Worm (Caenorhabditis elegans) whole organism, L2 larva: ENCODE data around the gene memb-1.
A peak's percentile ranks its signal among the peaks of the same experiment; 100 is the strongest.

Experiments
- C34F6.9 ChIP-seq: fragments of 150-350 bp; optimal IDR thresholded peaks from 2 replicates; lab custom pipeline; 2014; ENCODE audit warnings: missing biosample characterization, missing genetic modification characterization
- F13H6.1 ChIP-seq: sonication (generic microtip); optimal IDR thresholded peaks from 2 replicates; lab custom pipeline; 2016; ENCODE audit warnings: missing genetic modification characterization, missing compliant biosample characterization
- R02D3.7 ChIP-seq: fragments of 150-350 bp; optimal IDR thresholded peaks from 2 replicates; lab custom pipeline; 2014; ENCODE audit warnings: missing biosample characterization, missing genetic modification characterization
- Y55F3AM.14 ChIP-seq: fragments of 200-800 bp; sonication (Bioruptor generic); optimal IDR thresholded peaks from 2 replicates; lab custom pipeline; 2018; ENCODE audit warnings: mild to moderate bottlenecking, missing genetic modification characterization, missing compliant biosample characterization
- ZK546.5 ChIP-seq: sonication (generic microtip); optimal IDR thresholded peaks from 2 replicates; lab custom pipeline; 2017; ENCODE audit warnings: missing biosample characterization, missing genetic modification characterization
- aly-2 ChIP-seq: fragments of 150-350 bp; optimal IDR thresholded peaks from 2 replicates; lab custom pipeline; 2014; ENCODE audit warnings: missing biosample characterization, missing genetic modification characterization
- ceh-16 ChIP-seq: fragments of 150-350 bp; optimal IDR thresholded peaks from 2 replicates; lab custom pipeline; 2014; ENCODE audit warnings: missing biosample characterization, missing genetic modification characterization
- ceh-82 ChIP-seq: fragments of 150-350 bp; optimal IDR thresholded peaks from 2 replicates; lab custom pipeline; 2014; ENCODE audit warnings: missing biosample characterization, missing genetic modification characterization
- crh-2 ChIP-seq: sonication (generic microtip); optimal IDR thresholded peaks from 2 replicates; lab custom pipeline; 2017; ENCODE audit warnings: missing biosample characterization, missing genetic modification characterization
- dmd-4 ChIP-seq: sonication (generic microtip); optimal IDR thresholded peaks from 2 replicates; lab custom pipeline; 2017; ENCODE audit warnings: missing biosample characterization, missing genetic modification characterization
- egl-27 ChIP-seq: sonication (generic microtip); optimal IDR thresholded peaks from 3 replicates; lab custom pipeline; 2017; ENCODE audit warnings: missing biosample characterization, missing genetic modification reagents, missing genetic modification characterization
- elt-1 ChIP-seq: fragments of 150-350 bp; optimal IDR thresholded peaks from 2 replicates; lab custom pipeline; 2014; ENCODE audit warnings: missing biosample characterization, missing genetic modification characterization
- fos-1 ChIP-seq: fragments of 150-350 bp; optimal IDR thresholded peaks from 2 replicates; lab custom pipeline; 2014; ENCODE audit warnings: missing biosample characterization, missing genetic modification characterization
- gmeb-1 ChIP-seq: fragments of 150-350 bp; optimal IDR thresholded peaks from 2 replicates; lab custom pipeline; 2014; ENCODE audit warnings: missing biosample characterization, missing genetic modification characterization
- lin-13 ChIP-seq: fragments of 150-350 bp; optimal IDR thresholded peaks from 2 replicates; lab custom pipeline; 2014; ENCODE audit warnings: missing biosample characterization, missing genetic modification reagents, missing genetic modification characterization
- lin-39 ChIP-seq: fragments of 150-350 bp; optimal IDR thresholded peaks from 2 replicates; lab custom pipeline; 2014; ENCODE audit warnings: missing biosample characterization, missing genetic modification reagents, missing genetic modification characterization
- lsy-2 ChIP-seq, 2 experiments: fragments of 150-350 bp in 1 of 2; sonication (generic microtip) in 1 of 2; optimal IDR thresholded peaks; 2 replicates each; lab custom pipeline; 2014 to 2017; ENCODE audit warnings: missing biosample characterization in 2 of 2, missing genetic modification characterization in 2 of 2
- mab-5 ChIP-seq: fragments of 150-350 bp; optimal IDR thresholded peaks from 2 replicates; lab custom pipeline; 2014; ENCODE audit warnings: missing biosample characterization, missing genetic modification characterization
- mdl-1 ChIP-seq, 2 experiments: fragments of 150-350 bp in 1 of 2; sonication (generic microtip) in 1 of 2; optimal IDR thresholded peaks; 2 replicates each; lab custom pipeline; 2017; ENCODE audit warnings: missing biosample characterization in 2 of 2, missing genetic modification characterization in 2 of 2
- nhr-10 ChIP-seq: sonication (generic microtip); optimal IDR thresholded peaks from 2 replicates; lab custom pipeline; 2017; ENCODE audit warnings: missing biosample characterization, missing genetic modification characterization
- nhr-11 ChIP-seq: fragments of 150-350 bp; optimal IDR thresholded peaks from 2 replicates; lab custom pipeline; 2014; ENCODE audit warnings: missing biosample characterization, missing genetic modification characterization
- nhr-12 ChIP-seq: fragments of 150-350 bp; optimal IDR thresholded peaks from 2 replicates; lab custom pipeline; 2014; ENCODE audit warnings: missing biosample characterization, missing genetic modification characterization
- nhr-129 ChIP-seq: fragments of 150-350 bp; optimal IDR thresholded peaks from 2 replicates; lab custom pipeline; 2014; ENCODE audit warnings: missing biosample characterization, missing genetic modification characterization
- nhr-21 ChIP-seq: fragments of 150-350 bp; optimal IDR thresholded peaks from 2 replicates; lab custom pipeline; 2014; ENCODE audit warnings: missing biosample characterization, missing genetic modification characterization
- nhr-23 ChIP-seq: fragments of 150-350 bp; optimal IDR thresholded peaks from 2 replicates; lab custom pipeline; 2014; ENCODE audit warnings: missing biosample characterization, missing genetic modification reagents, missing genetic modification characterization
- nhr-237 ChIP-seq: fragments of 150-350 bp; optimal IDR thresholded peaks from 2 replicates; lab custom pipeline; 2014; ENCODE audit warnings: missing biosample characterization, missing genetic modification characterization
- nhr-25 ChIP-seq: fragments of 150-350 bp; sonication (generic microtip); optimal IDR thresholded peaks from 3 replicates; lab custom pipeline; 2014; ENCODE audit warnings: missing biosample characterization, missing genetic modification characterization
- nhr-6 ChIP-seq: fragments of 150-350 bp; optimal IDR thresholded peaks from 2 replicates; lab custom pipeline; 2014; ENCODE audit warnings: missing biosample characterization, missing genetic modification characterization
- nhr-77 ChIP-seq: fragments of 150-350 bp; optimal IDR thresholded peaks from 2 replicates; lab custom pipeline; 2014; ENCODE audit warnings: missing biosample characterization, missing genetic modification characterization
- peb-1 ChIP-seq: fragments of 150-350 bp; optimal IDR thresholded peaks from 2 replicates; lab custom pipeline; 2014; ENCODE audit warnings: missing biosample characterization, missing genetic modification characterization
- sem-4 ChIP-seq: fragments of 150-350 bp; optimal IDR thresholded peaks from 2 replicates; lab custom pipeline; 2014; ENCODE audit warnings: missing biosample characterization, missing genetic modification reagents, missing genetic modification characterization
- skn-1 ChIP-seq: sonication (generic microtip); optimal IDR thresholded peaks from 2 replicates; lab custom pipeline; 2017; ENCODE audit warnings: missing biosample characterization, missing genetic modification characterization
- sma-3 ChIP-seq: sonication (generic microtip); optimal IDR thresholded peaks from 2 replicates; lab custom pipeline; 2016; ENCODE audit warnings: missing genetic modification reagents, missing genetic modification characterization, missing compliant biosample characterization
- sma-9 ChIP-seq, 2 experiments: fragments of 150-350 bp in 1 of 2; sonication (generic microtip) in 1 of 2; optimal IDR thresholded peaks; 2 replicates each; lab custom pipeline; 2014 to 2016; ENCODE audit warnings: missing genetic modification characterization in 2 of 2, mild to moderate bottlenecking in 1 of 2, missing biosample characterization in 1 of 2, missing compliant biosample characterization in 1 of 2, missing genetic modification reagents in 1 of 2, moderate library complexity in 1 of 2
- unc-62 ChIP-seq: fragments of 150-350 bp; optimal IDR thresholded peaks from 2 replicates; lab custom pipeline; 2014; ENCODE audit warnings: missing biosample characterization, missing genetic modification reagents, missing genetic modification characterization
- ztf-1 ChIP-seq: fragments of 200-800 bp; sonication (Bioruptor generic); conservative IDR thresholded peaks from 2 replicates; pipeline ENCODE4 v1.3.6; 2022; ENCODE audit warnings: missing genetic modification characterization, missing compliant biosample characterization
- ztf-11 ChIP-seq: sonication (generic microtip); optimal IDR thresholded peaks from 2 replicates; lab custom pipeline; 2017; ENCODE audit warnings: missing biosample characterization, missing genetic modification characterization
- ztf-4 ChIP-seq: fragments of 150-350 bp; optimal IDR thresholded peaks from 2 replicates; lab custom pipeline; 2014; ENCODE audit warnings: missing biosample characterization, missing genetic modification characterization

memb-1 gene

DNA sequence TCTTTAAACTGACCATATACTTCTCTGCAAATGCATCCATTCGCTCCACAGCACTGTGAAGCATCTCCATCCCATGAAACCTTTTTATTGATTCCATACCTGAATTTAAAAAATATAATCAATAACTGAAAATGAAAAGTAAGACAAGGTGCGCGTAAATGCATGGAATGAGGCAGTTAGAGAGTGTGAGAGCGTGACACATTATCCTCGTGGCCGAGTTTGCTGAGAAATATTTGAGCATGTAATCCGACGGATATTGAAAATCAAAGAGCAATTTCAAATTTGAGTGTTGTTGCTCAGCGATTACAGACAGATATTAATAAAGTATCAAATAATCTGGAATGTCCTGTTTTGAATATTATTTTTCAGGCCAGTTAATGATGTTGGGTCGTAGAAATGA, 8.0 kb upstream of the memb-1 start, which contains the start of gene ZK899.7:
Gene ZK899.7, minus strand, starts transcription at position 101 of the 400 bp plus-strand sequence.
- TF ChIP-seq ztf-1 (GFP tag; lab: Robert Waterston, UW): no peak
- TF ChIP-seq F13H6.1 (tag; lab: Kevin White, UChicago): no peak
- TF ChIP-seq Y55F3AM.14 (GFP tag; lab: Kevin White, UChicago): no peak
- no peak for TF ChIP-seq ztf-4 (tag; lab: Kevin White, UChicago)
- no peak for TF ChIP-seq lsy-2 (tag; optimal IDR thresholded peaks at IDR 0.05; lab: Kevin White, UChicago)
- TF ChIP-seq nhr-6 (tag; lab: Kevin White, UChicago): no peak
- no peak for TF ChIP-seq nhr-10 (tag; lab: Kevin White, UChicago)
- no peak for TF ChIP-seq gmeb-1 (tag; lab: Kevin White, UChicago)
- no peak for TF ChIP-seq lin-39 (tag; lab: Kevin White, UChicago)
- no peak for TF ChIP-seq skn-1 (tag; lab: Kevin White, UChicago)
- no peak for TF ChIP-seq nhr-237 (tag; lab: Kevin White, UChicago)
- TF ChIP-seq sem-4 (tag; lab: Kevin White, UChicago): no peak
- TF ChIP-seq nhr-11 (tag; lab: Kevin White, UChicago): no peak
- TF ChIP-seq unc-62 (GFP tag; lab: Kevin White, UChicago): no peak
- no peak for TF ChIP-seq nhr-23
- no peak for TF ChIP-seq peb-1 (tag; lab: Kevin White, UChicago)

DNA sequence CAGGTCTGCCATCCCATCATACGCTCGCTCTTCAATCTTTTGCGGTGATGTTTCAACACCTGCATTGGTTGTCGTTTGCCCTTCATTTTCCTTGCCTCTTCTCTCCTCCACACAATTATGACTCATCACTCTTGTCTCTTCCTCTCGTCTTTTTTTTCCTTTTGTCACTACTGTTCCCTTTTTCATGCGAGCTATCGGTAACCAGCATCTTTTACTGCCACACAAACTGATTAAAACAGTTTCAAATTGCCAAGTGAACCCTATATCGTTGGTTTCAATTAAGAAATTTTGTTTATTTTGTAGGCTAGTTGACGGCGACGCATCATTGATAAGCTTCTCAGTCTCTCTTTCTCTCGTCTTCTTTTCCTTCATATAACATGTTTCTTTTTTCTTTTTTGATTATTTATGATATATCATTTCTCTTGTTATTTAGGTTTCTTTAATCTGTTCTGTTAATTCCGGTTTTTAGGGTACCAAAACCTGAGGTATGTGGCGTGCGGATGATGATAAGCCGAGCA, 4.9 kb upstream of the memb-1 start, which contains the start of gene ZK899.1:
Gene ZK899.1, plus strand, starts transcription at position 468 of the 518 bp plus-strand sequence.
- TF ChIP-seq dmd-4 (tag; lab: Kevin White, UChicago): no peak
- peak; percentile 6 for TF ChIP-seq nhr-25 (tag; lab: Kevin White, UChicago)
- peak; percentile 96 for TF ChIP-seq fos-1 (tag; lab: Kevin White, UChicago)

DNA sequence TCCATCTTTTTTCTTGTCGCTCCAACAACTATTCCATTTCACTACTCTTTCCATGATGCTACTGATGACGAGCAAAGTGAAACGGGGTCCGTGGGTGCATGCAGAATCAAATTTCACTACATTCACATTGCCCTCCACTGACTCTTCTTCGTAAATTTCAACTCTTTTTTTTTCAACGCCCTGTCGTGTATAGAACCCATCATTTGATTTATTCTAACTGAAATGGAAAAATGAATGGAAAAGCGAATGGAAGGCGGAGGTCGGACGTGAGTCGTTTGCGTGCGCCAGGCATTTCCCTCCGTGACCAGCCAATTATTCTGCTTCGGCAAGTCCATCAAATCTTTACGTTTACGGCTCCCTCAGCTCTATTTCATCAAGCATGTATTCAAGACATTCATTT, 2.5 kb upstream of the memb-1 start:
- no peak for TF ChIP-seq lsy-2 (tag; optimal IDR thresholded peaks at IDR 0.05; lab: Kevin White, UChicago)
- TF ChIP-seq fos-1 (tag; lab: Kevin White, UChicago): no peak
- TF ChIP-seq mab-5 (tag; lab: Kevin White, UChicago): no peak
- TF ChIP-seq ztf-1 (GFP tag; lab: Robert Waterston, UW): no peak
- no peak for TF ChIP-seq ceh-82 (tag; lab: Kevin White, UChicago)
- TF ChIP-seq Y55F3AM.14 (GFP tag; lab: Kevin White, UChicago): no peak
- no peak for TF ChIP-seq ZK546.5
- no peak for TF ChIP-seq F13H6.1 (tag; lab: Kevin White, UChicago)
- no peak for TF ChIP-seq sma-3
- TF ChIP-seq nhr-23: no peak
- TF ChIP-seq ztf-11 (tag; lab: Kevin White, UChicago): no peak
- TF ChIP-seq R02D3.7: no peak
- no peak for TF ChIP-seq sem-4 (tag; lab: Kevin White, UChicago)
- no peak for TF ChIP-seq egl-27 (tag; lab: Kevin White, UChicago)
- TF ChIP-seq, all 48 proteins: peak for 0

ce11 chrX:9436843-9437312, 4.5 kb downstream of the memb-1 start, which contains the start of gene tbb-4:
Gene tbb-4, minus strand, starts transcription at chrX:9436893.
- TF ChIP-seq ceh-16: no peak
- no peak for TF ChIP-seq ztf-1 (GFP tag; lab: Robert Waterston, UW)
- no peak for TF ChIP-seq mdl-1 (tag; optimal IDR thresholded peaks at IDR 0.05; lab: Kevin White, UChicago)
- no peak for TF ChIP-seq aly-2 (tag; lab: Kevin White, UChicago)
- TF ChIP-seq elt-1 (tag; lab: Kevin White, UChicago): no peak
- TF ChIP-seq nhr-25 (tag; lab: Kevin White, UChicago): no peak
- TF ChIP-seq lin-13 (GFP tag; lab: Kevin White, UChicago): no peak
- no peak for TF ChIP-seq nhr-12 (tag; lab: Kevin White, UChicago)
- TF ChIP-seq gmeb-1 (tag; lab: Kevin White, UChicago): no peak
- no peak for TF ChIP-seq nhr-23
- TF ChIP-seq sma-3: no peak
- TF ChIP-seq fos-1 (tag; lab: Kevin White, UChicago): no peak

ce11 chrX:9431002-9431482, 10.3 kb downstream of the memb-1 start, which contains the start of gene B0272.3:
Gene B0272.3, plus strand, starts transcription at chrX:9431432.
- TF ChIP-seq nhr-10 (tag; lab: Kevin White, UChicago) (no peak), nhr-129 (tag; lab: Kevin White, UChicago) (peak; percentile 61), fos-1 (tag; lab: Kevin White, UChicago) (peak; percentile 65), gmeb-1 (tag; lab: Kevin White, UChicago) (peak; percentile 56), sem-4 (tag; lab: Kevin White, UChicago) (peak; percentile 30), C34F6.9 (tag; lab: Kevin White, UChicago) (no peak), nhr-12 (tag; lab: Kevin White, UChicago) (no peak), ztf-11 (tag; lab: Kevin White, UChicago) (no peak), ceh-82 (tag; lab: Kevin White, UChicago) (no peak), sma-3 (peak; percentile 69), nhr-21 (peak; percentile 73), lsy-2 (tag; optimal IDR thresholded peaks at IDR 0.05; lab: Kevin White, UChicago) (peak in 1 of 2 experiments; percentile 39), skn-1 (tag; lab: Kevin White, UChicago) (peak; percentile 5), mdl-1 (tag; optimal IDR thresholded peaks at IDR 0.05; lab: Kevin White, UChicago) (no peak), crh-2 (tag; lab: Kevin White, UChicago) (peak; percentile 73), egl-27 (tag; lab: Kevin White, UChicago) (peak; percentile 29), unc-62 (GFP tag; lab: Kevin White, UChicago) (no peak), nhr-77 (tag; lab: Kevin White, UChicago) (no peak), nhr-25 (tag; lab: Kevin White, UChicago) (peak; percentile 46), mab-5 (tag; lab: Kevin White, UChicago) (no peak), F13H6.1 (tag; lab: Kevin White, UChicago) (peak; percentile 67), ZK546.5 (no peak), sma-9 (GFP tag; optimal IDR thresholded peaks at IDR 0.05; lab: Kevin White, UChicago) (peak; percentile 69), sma-9 (tag; optimal IDR thresholded peaks at IDR 0.05; lab: Kevin White, UChicago) (no peak)
